Fruit fly (Drosophila melanogaster) whole organism, adult: Measurements from ENCODE around the gene Lk.

Experiments
- CG12768 ChIP-seq: fragments of 200-800 bp; sonication (Bioruptor generic); optimal IDR thresholded peaks from 2 replicates; lab custom pipeline; 2017; ENCODE audit warnings: missing biosample characterization, missing genetic modification characterization, mild to moderate bottlenecking, moderate library complexity, missing genetic modification reagents
- CG7101 ChIP-seq: fragments of 200-800 bp; sonication (Bioruptor generic); optimal IDR thresholded peaks from 2 replicates; lab custom pipeline; 2018; ENCODE audit warnings: missing biosample characterization, mild to moderate bottlenecking, missing genetic modification characterization, moderate library complexity
- Crg-1 ChIP-seq: fragments of 200-800 bp; sonication (Bioruptor generic); optimal IDR thresholded peaks from 2 replicates; lab custom pipeline; 2016; ENCODE audit warnings: missing biosample characterization, missing genetic modification characterization
- Mnt ChIP-seq: fragments of 200-800 bp; sonication (Bioruptor generic); optimal IDR thresholded peaks from 2 replicates; lab custom pipeline; 2016; ENCODE audit warnings: missing biosample characterization, mild to moderate bottlenecking, missing genetic modification characterization
- ovo ChIP-seq: fragments of 200-800 bp; sonication (Bioruptor generic); optimal IDR thresholded peaks from 2 replicates; lab custom pipeline; 2016; ENCODE audit warnings: missing biosample characterization, missing genetic modification characterization
- toe ChIP-seq: fragments of 200-800 bp; sonication (Bioruptor generic); optimal IDR thresholded peaks from 2 replicates; lab custom pipeline; 2016; ENCODE audit warnings: missing biosample characterization, missing genetic modification characterization

DNA sequence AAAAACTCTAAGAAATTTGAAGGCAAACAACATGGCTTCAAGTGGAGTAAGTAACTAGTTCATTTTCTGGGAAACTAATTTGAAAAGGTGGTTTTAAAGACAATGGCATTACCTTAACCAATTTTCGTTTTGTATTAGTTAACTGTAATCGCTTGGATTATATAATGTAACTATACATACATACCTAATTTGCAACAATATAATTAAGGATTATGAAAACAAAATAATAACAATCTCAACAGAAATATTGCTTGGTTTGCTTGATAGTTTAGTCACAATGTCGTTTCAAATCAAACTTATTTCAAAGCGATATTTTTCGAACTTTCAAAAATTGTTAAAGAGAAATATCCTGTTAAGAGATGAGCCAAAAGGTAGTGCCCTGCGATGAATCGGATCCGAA is 43.0 kb downstream of the Lk start, which contains the start of gene CG9592:
- TF ChIP-seq toe (GFP tag; lab: Kevin White, UChicago) = no peak
- no peak for TF ChIP-seq Mnt (GFP tag; lab: Kevin White, UChicago)
- TF ChIP-seq CG12768 (GFP tag; lab: Kevin White, UChicago) = no peak
- no peak for TF ChIP-seq CG7101 (tag; lab: Kevin White, UChicago)
- no peak for TF ChIP-seq ovo
- TF ChIP-seq Crg-1 = no peak
